Fruit fly (Drosophila melanogaster): ENCODE data around the gene CG1271.

CG1271 gene

dm6 chr3L:3058970-3059883, 6.9 kb downstream of the CG1271 start (continued):
- TF ChIP-seq CG7745 (tag; optimal IDR thresholded peaks at IDR 0.05), result no peak
- TF ChIP-seq insv (GFP tag; optimal IDR thresholded peaks at IDR 0.05), result no peak
- TF ChIP-seq CG13287 (GFP tag; IDR thresholded peaks at IDR 0.05; ENCODE audit: partially characterized antibody), result no peak
- no peak for TF ChIP-seq repo (GFP tag; optimal IDR thresholded peaks at IDR 0.05)
- TF ChIP-seq sd (tag; optimal IDR thresholded peaks at IDR 0.05), result peak; percentile 98
- TF ChIP-seq Xrp1 (GFP tag; IDR thresholded peaks at IDR 0.05), result no peak
- TF ChIP-seq crc (GFP tag; optimal IDR thresholded peaks at IDR 0.05), result no peak
- no peak for TF ChIP-seq CG10565 (GFP tag; optimal IDR thresholded peaks at IDR 0.05)
- TF ChIP-seq CG2678 (tag; optimal IDR thresholded peaks at IDR 0.05), result peak; percentile 54
- TF ChIP-seq CG8359 (GFP tag; optimal IDR thresholded peaks at IDR 0.05; ENCODE audit: borderline replicate concordance), result no peak
- no peak for TF ChIP-seq corto (GFP tag; optimal IDR thresholded peaks at IDR 0.05)
- TF ChIP-seq Ets97D (GFP tag; optimal IDR thresholded peaks at IDR 0.05), result no peak
- no peak for TF ChIP-seq toy (GFP tag; IDR thresholded peaks at IDR 0.05)
- no peak for TF ChIP-seq al (GFP tag; IDR thresholded peaks at IDR 0.05)
- TF ChIP-seq CG7556 (GFP tag; optimal IDR thresholded peaks at IDR 0.05), result peak; percentile 49
- no peak for TF ChIP-seq CG42726 (GFP tag; IDR thresholded peaks at IDR 0.05; ENCODE audit: partially characterized antibody)
- TF ChIP-seq ERR (GFP tag; optimal IDR thresholded peaks at IDR 0.05), result no peak
- TF ChIP-seq hbn (GFP tag; IDR thresholded peaks at IDR 0.05; ENCODE audit: partially characterized antibody), result no peak
- TF ChIP-seq pros (GFP tag; optimal IDR thresholded peaks at IDR 0.05), result peak; percentile 44
- no peak for TF ChIP-seq HLH54F (GFP tag; optimal IDR thresholded peaks at IDR 0.05)
- peak; percentile 21 for TF ChIP-seq CG9437 (GFP tag; optimal IDR thresholded peaks at IDR 0.05)
- TF ChIP-seq CG11093 (GFP tag; IDR thresholded peaks at IDR 0.05), result no peak
- no peak for TF ChIP-seq HLHmδ (GFP tag; optimal IDR thresholded peaks at IDR 0.05)
- TF ChIP-seq eyg (GFP tag; optimal IDR thresholded peaks at IDR 0.05), result no peak
- TF ChIP-seq CG17802 (tag; optimal IDR thresholded peaks at IDR 0.05), result no peak
- peak; percentile 16 for TF ChIP-seq CG4424 (GFP tag; optimal IDR thresholded peaks at IDR 0.05)
- no peak for TF ChIP-seq p53 (GFP tag; optimal IDR thresholded peaks at IDR 0.05)
- TF ChIP-seq Lim3 (GFP tag; IDR thresholded peaks at IDR 0.05), result no peak
- no peak for TF ChIP-seq CG17612 (GFP tag; IDR thresholded peaks at IDR 0.05)
- TF ChIP-seq Lhr (GFP tag; optimal IDR thresholded peaks at IDR 0.05), result no peak
- peak; percentile 27 for TF ChIP-seq kni (GFP tag; optimal IDR thresholded peaks at IDR 0.05)
- no peak for TF ChIP-seq CG8478 (optimal IDR thresholded peaks at IDR 0.05)
- TF ChIP-seq NFAT (GFP tag; IDR thresholded peaks at IDR 0.05), result no peak
- TF ChIP-seq btn (GFP tag; optimal IDR thresholded peaks at IDR 0.05), result no peak
- peak; percentile 18 for TF ChIP-seq CG10209 (GFP tag; optimal IDR thresholded peaks at IDR 0.05)
- TF ChIP-seq mld (GFP tag; IDR thresholded peaks at IDR 0.05; ENCODE audit: partially characterized antibody), result no peak
- TF ChIP-seq C15 (GFP tag; IDR thresholded peaks at IDR 0.05), result no peak
- no peak for TF ChIP-seq CG11247 (GFP tag; IDR thresholded peaks at IDR 0.05)
- peak; percentile 50 for TF ChIP-seq dmrt99B (tag; optimal IDR thresholded peaks at IDR 0.05)
- no peak for TF ChIP-seq CG1792 (GFP tag; optimal IDR thresholded peaks at IDR 0.05)
- no peak for TF ChIP-seq Side (GFP tag; optimal IDR thresholded peaks at IDR 0.05)
- peak; percentile 35; the same call in 1 of the 3 replicates for TF ChIP-seq dysf (GFP tag; IDR thresholded peaks at IDR 0.05)
- TF ChIP-seq CG17568 (GFP tag; optimal IDR thresholded peaks at IDR 0.05), result no peak
- TF ChIP-seq CG33213 (GFP tag; optimal IDR thresholded peaks at IDR 0.05), result no peak
- TF ChIP-seq CG30020 (tag; optimal IDR thresholded peaks at IDR 0.05), result no peak
- peak; percentile 84 for TF ChIP-seq CG32767 (GFP tag; IDR thresholded peaks at IDR 0.05)
- peak; percentile 20 for TF ChIP-seq CG10543 (GFP tag; optimal IDR thresholded peaks at IDR 0.05)
- no peak for TF ChIP-seq CG4360 (GFP tag; IDR thresholded peaks at IDR 0.05)
- TF ChIP-seq ewg (GFP tag; optimal IDR thresholded peaks at IDR 0.05), result no peak
